Fruit fly (Drosophila melanogaster): ENCODE measurements around the gene CG14435.

Gene CG14435

DNA sequence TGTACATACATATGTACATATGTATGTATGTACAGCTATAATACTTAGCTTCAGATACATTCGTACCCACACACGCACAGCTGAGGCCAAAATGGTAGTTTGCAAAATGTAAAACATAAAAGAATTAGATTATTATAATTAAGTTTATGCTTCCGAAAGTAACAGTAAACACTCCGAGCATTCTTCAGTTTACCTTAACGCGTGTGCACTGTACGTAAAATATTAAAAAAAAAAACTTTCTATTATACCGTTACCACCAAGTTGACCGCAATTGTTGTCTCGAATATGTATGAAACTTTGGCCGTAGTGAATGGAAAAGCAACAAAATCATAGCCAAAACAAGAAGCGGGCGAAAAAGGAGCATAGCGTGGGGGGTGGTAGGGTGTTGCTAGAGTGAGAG lies 10.8 kb upstream of the CG14435 start (continued):
- TF ChIP-seq PHDP (tag; optimal IDR thresholded peaks at IDR 0.05) = peak; percentile 88
- TF ChIP-seq Hmx (GFP tag; optimal IDR thresholded peaks at IDR 0.05) = peak; percentile 43
- TF ChIP-seq CG3726 (GFP tag; IDR thresholded peaks at IDR 0.05) = no peak
- TF ChIP-seq Oaz (GFP tag; IDR thresholded peaks at IDR 0.05) = peak; percentile 53; the same call in 1 of the 2 replicates
- TF ChIP-seq Blimp-1 (GFP tag; optimal IDR thresholded peaks at IDR 0.05) = peak; percentile 85
- TF ChIP-seq CG17361 (GFP tag; IDR thresholded peaks at IDR 0.05) = peak; percentile 71
- TF ChIP-seq pb (GFP tag; optimal IDR thresholded peaks at IDR 0.05) = peak; percentile 3
- TF ChIP-seq CG42726 (GFP tag; IDR thresholded peaks at IDR 0.05; ENCODE audit: partially characterized antibody) = no peak
- TF ChIP-seq CG4854 (GFP tag; optimal IDR thresholded peaks at IDR 0.05) = peak; percentile 65
- TF ChIP-seq Sox100B (GFP tag; optimal IDR thresholded peaks at IDR 0.05) = peak; percentile 80
- TF ChIP-seq Stat92E (GFP tag; optimal IDR thresholded peaks at IDR 0.05) = no peak
- TF ChIP-seq Mrtf (GFP tag; IDR thresholded peaks at IDR 0.05) = peak; percentile 63; the same call in 2 of the 3 replicates
- no peak for TF ChIP-seq nerfin-2 (GFP tag; IDR thresholded peaks at IDR 0.05; ENCODE audit: partially characterized antibody)
- no peak for TF ChIP-seq CG34224 (GFP tag; IDR thresholded peaks at IDR 0.05; ENCODE audit: partially characterized antibody)
- TF ChIP-seq CG17359 (tag; optimal IDR thresholded peaks at IDR 0.05) = peak; percentile 90
- TF ChIP-seq ATbp (GFP tag; optimal IDR thresholded peaks at IDR 0.05) = peak; percentile 82
- peak; percentile 15 for TF ChIP-seq CHES-1-like (GFP tag; optimal IDR thresholded peaks at IDR 0.05)
- TF ChIP-seq gem (tag; optimal IDR thresholded peaks at IDR 0.05) = peak; percentile 91
- TF ChIP-seq CG16815 (GFP tag; optimal IDR thresholded peaks at IDR 0.05) = peak; percentile 60
- peak; percentile 84 for TF ChIP-seq zfh1 (GFP tag; IDR thresholded peaks at IDR 0.05)
- peak; percentile 55 for TF ChIP-seq Mes4 (GFP tag; optimal IDR thresholded peaks at IDR 0.05)
- no peak for TF ChIP-seq h (optimal IDR thresholded peaks at IDR 0.05)
- peak; percentile 85 for TF ChIP-seq gsb-n (tag; optimal IDR thresholded peaks at IDR 0.05)
- no peak for TF ChIP-seq D (optimal IDR thresholded peaks at IDR 0.05)
- TF ChIP-seq D (GFP tag; optimal IDR thresholded peaks at IDR 0.05) = peak; percentile 80
- peak; percentile 73 for TF ChIP-seq NfI (GFP tag; optimal IDR thresholded peaks at IDR 0.05)
- TF ChIP-seq pan (optimal IDR thresholded peaks at IDR 0.05) = no peak
- TF ChIP-seq pan (GFP tag; optimal IDR thresholded peaks at IDR 0.05 in 1 of 2, IDR thresholded peaks at IDR 0.05 in 1 of 2) = peak in 1 of 2 experiments; percentile 79
- TF ChIP-seq aop (GFP tag; IDR thresholded peaks at IDR 0.05) = peak; percentile 37; the same call in 1 of the 2 replicates
- TF ChIP-seq Fer2 (tag; optimal IDR thresholded peaks at IDR 0.05) = no peak
- TF ChIP-seq crc (GFP tag; optimal IDR thresholded peaks at IDR 0.05) = peak; percentile 2
- TF ChIP-seq HmgD (GFP tag; optimal IDR thresholded peaks at IDR 0.05) = no peak
- peak; percentile 76 for TF ChIP-seq CG17385 (GFP tag; optimal IDR thresholded peaks at IDR 0.05)
- peak; percentile 86 for TF ChIP-seq sob (GFP tag; IDR thresholded peaks at IDR 0.05)
- peak; percentile 90 for TF ChIP-seq dmrt99B (tag; optimal IDR thresholded peaks at IDR 0.05)
- peak; percentile 62 for TF ChIP-seq tin (GFP tag; optimal IDR thresholded peaks at IDR 0.05)
- peak; percentile 82 for TF ChIP-seq D19A (tag; optimal IDR thresholded peaks at IDR 0.05)
- peak; percentile 72; the same call in 2 of the 3 replicates for TF ChIP-seq CG2889 (GFP tag; IDR thresholded peaks at IDR 0.05)
- TF ChIP-seq Sox102F (GFP tag; optimal IDR thresholded peaks at IDR 0.05) = peak; percentile 89
- TF ChIP-seq HLH4C (GFP tag; IDR thresholded peaks at IDR 0.05; ENCODE audit: partially characterized antibody) = no peak
- peak; percentile 70 for TF ChIP-seq Bteb2 (GFP tag; optimal IDR thresholded peaks at IDR 0.05)
- peak; percentile 84 for TF ChIP-seq CG17568 (GFP tag; optimal IDR thresholded peaks at IDR 0.05)
- peak; percentile 54 for TF ChIP-seq CG11085 (GFP tag; IDR thresholded peaks at IDR 0.05)
- TF ChIP-seq Nf-YA (GFP tag; IDR thresholded peaks at IDR 0.05) = peak; percentile 51; the same call in 1 of the 2 replicates
- TF ChIP-seq da (GFP tag; optimal IDR thresholded peaks at IDR 0.05) = no peak
- TF ChIP-seq br (optimal IDR thresholded peaks at IDR 0.05) = no peak
- TF ChIP-seq CG1832 (GFP tag; optimal IDR thresholded peaks at IDR 0.05) = no peak
- peak; percentile 64 for TF ChIP-seq so (GFP tag; IDR thresholded peaks at IDR 0.05)
- TF ChIP-seq Xrp1 (GFP tag; IDR thresholded peaks at IDR 0.05) = peak; percentile 89
- peak; percentile 69 for TF ChIP-seq CG12104 (GFP tag; optimal IDR thresholded peaks at IDR 0.05)
- TF ChIP-seq CG13424 (tag; optimal IDR thresholded peaks at IDR 0.05) = peak; percentile 76

Measured in whole organism, embryonic.